Fruit fly (Drosophila melanogaster): ENCODE measurements around the gene HDAC6.

- no peak for TF ChIP-seq Snoo (tag; optimal IDR thresholded peaks at IDR 0.05)
- TF ChIP-seq D1 (tag; optimal IDR thresholded peaks at IDR 0.05): no peak
- no peak for TF ChIP-seq Ets98B (GFP tag; IDR thresholded peaks at IDR 0.05)
- no peak for TF ChIP-seq CG14655 (GFP tag; optimal IDR thresholded peaks at IDR 0.05)
- no peak for TF ChIP-seq CG8159 (tag; optimal IDR thresholded peaks at IDR 0.05)
- no peak for TF ChIP-seq CG34367 (tag; optimal IDR thresholded peaks at IDR 0.05)
- no peak for TF ChIP-seq CG8301 (tag; optimal IDR thresholded peaks at IDR 0.05)
These were observed 33.0 kb upstream of the HDAC6 start for dm6 chrX:15299927-15300740.
